Worm (Caenorhabditis elegans) whole organism, L4/young adult: Measurements from ENCODE around the gene srd-43.
A peak's percentile ranks its signal among the peaks of the same experiment; 100 is the strongest.

Experiments used
- W03F9.2 ChIP-seq: fragments of 150-350 bp; optimal IDR thresholded peaks from 2 replicates; lab custom pipeline; 2014; ENCODE audit warnings: missing biosample characterization, missing genetic modification characterization
- dao-5 ChIP-seq: sonication (generic microtip); optimal IDR thresholded peaks from 2 replicates; lab custom pipeline; 2016; ENCODE audit warnings: missing genotype, missing genetic modification characterization, moderate library complexity, missing compliant biosample characterization
- him-1 ChIP-seq: sonication (generic microtip); optimal IDR thresholded peaks from 2 replicates; lab custom pipeline; 2016; ENCODE audit warnings: missing genotype, missing genetic modification reagents, missing genetic modification characterization, missing compliant biosample characterization

srd-43 gene

DNA sequence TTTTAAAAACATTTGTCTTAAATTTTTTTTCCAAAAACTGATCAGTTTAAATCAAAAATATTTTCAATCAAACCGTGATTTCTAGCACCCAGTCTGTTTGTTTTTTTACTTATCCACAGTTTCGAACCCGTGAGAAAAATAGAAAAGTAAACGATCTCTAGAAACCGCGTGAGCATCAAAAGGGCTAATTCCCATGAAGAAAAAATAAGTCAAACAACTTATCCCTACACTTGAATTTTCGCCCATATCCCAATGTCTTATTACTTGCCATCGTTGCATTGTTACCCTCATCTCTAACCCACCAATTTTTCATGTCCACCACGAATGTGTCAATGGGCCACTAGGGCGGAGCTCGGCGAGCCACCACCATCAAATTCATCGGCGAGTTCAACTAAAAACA lies 32.1 kb upstream of the srd-43 start, which contains the start of gene ptr-24:
Gene ptr-24, plus strand, starts transcription at position 301 of the 400 bp plus-strand sequence.
- no peak for TF ChIP-seq dao-5 (tag; lab: Kevin White, UChicago)
- TF ChIP-seq W03F9.2 (tag; lab: Kevin White, UChicago): no peak
- TF ChIP-seq him-1: no peak

DNA sequence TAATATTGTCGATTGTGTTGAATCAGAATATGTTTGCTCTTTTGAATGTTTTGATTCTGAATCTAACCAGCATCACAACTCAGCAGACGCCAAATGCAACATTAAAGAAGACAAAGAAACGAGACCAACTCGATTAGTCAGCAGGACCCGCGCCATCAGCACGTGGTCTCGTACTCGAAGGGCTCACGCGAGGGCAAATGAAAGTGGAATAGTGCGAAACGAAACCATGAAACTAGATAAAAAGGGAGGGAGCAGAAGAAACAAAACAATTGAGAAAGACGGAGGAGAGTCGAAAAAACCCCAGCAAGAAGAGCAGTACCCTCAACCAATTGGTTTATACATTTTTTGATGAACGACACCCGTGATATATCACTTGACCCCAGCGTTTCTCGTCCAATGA lies 31.4 kb upstream of the srd-43 start:
- TF ChIP-seq him-1: no peak
- TF ChIP-seq W03F9.2 (tag; lab: Kevin White, UChicago): no peak
- TF ChIP-seq dao-5 (tag; lab: Kevin White, UChicago): no peak

DNA sequence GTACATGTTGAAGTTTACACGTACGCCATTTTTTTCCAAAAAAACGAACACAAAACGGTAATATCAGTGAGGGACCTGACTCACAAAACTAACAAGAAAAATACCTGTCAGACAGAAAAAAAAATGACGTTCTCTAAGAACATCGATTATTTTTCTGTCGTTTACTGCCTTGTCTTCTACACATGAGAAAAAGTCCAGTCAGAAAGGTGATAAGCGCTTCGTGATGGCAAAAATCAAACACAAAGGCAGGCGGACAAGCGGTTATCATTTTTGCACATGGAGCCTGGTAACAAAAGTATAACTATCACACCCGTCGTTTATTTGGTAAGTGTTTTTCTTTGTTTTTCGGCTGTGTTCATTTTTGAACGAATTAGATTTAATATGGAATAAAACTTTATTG lies 28.2 kb upstream of the srd-43 start, which contains the start of gene F46G10.4:
Gene F46G10.4, plus strand, starts transcription at position 212 of the 400 bp plus-strand sequence.
- no peak for TF ChIP-seq dao-5 (tag; lab: Kevin White, UChicago)
- TF ChIP-seq W03F9.2 (tag; lab: Kevin White, UChicago): peak; percentile 13

DNA sequence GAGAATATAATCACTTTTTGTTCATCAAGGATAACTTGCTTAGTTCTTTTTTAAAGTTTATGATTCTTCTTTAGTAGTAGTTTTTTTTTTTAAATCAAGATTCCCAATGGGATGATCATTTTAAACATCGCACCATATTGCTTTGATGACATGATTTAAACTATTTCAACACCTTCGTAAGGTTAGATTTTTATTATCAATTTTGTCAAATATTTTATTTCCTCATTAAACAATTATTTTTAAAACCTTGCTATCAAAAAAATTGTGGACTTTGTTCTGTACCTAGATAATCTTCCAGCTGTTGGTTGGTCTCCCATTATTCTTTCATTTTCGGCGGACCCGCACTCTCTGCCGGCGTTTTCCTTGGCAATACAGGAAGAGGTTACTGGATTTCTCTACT lies 25.7 kb upstream of the srd-43 start, which contains the start of gene sir-2.3:
Gene sir-2.3, plus strand, starts transcription at position 301 of the 400 bp plus-strand sequence.
- no peak for TF ChIP-seq dao-5 (tag; lab: Kevin White, UChicago)
- no peak for TF ChIP-seq W03F9.2 (tag; lab: Kevin White, UChicago)
- TF ChIP-seq him-1: no peak

DNA sequence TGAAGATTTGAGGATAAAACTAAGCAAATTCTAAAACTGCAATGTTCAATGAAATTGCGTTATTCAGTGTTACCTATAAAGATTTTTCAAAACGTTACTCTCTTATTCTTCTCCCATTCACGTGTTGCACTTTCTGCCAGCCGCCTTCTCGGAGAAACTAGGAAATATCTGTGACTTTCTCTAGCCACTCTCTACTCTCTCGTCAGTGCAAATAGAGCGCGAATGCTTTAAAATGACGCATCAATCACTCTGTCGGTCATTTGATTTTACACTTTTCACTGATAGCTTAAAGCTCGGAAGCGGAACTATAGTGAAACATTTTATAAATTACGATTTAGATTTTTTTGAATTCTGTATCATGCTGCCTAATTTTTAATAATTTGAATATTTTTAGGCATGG lies 23.2 kb upstream of the srd-43 start:
- TF ChIP-seq W03F9.2 (tag; lab: Kevin White, UChicago) (peak; percentile 63), dao-5 (tag; lab: Kevin White, UChicago) (no peak)

DNA sequence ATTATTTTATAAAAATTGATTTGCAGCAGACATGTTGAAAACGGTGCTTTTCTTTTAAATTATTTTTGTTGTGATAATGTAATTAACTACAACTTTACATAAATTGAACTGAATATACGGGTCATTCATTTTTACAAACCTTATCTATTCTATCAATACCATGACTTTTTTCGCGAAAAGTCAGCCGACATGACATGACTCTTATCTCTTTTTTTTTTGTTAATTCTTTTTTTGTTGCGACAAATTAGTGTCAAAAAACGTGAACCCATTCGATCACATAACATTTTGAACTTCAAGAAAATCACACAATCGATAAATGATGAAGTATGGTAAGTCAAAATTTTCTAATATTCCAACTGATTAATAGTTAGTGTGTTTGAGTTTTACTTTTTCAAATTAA lies 22.4 kb upstream of the srd-43 start, which contains the start of gene sir-2.2:
Gene sir-2.2, plus strand, starts transcription at position 34 of the 400 bp plus-strand sequence.
- TF ChIP-seq him-1 (no peak), dao-5 (tag; lab: Kevin White, UChicago) (no peak), W03F9.2 (tag; lab: Kevin White, UChicago) (no peak)

DNA sequence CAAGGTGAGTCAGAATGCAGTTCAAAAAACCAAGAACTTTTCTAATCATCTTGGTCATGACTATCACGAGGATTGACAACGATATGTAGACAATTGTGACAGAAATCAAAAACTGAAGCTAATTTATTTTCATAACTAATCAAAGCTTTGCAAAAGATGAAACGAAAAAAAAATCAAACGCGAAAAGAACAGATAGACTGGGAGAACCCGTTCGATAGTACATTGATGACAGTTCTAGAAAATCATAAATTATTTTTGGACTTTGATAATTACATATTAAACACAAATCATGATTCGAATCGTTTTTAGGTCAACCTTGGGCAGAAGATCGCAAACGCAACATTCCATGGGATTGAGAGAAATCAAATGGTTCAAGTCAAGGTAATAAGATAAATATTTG lies 19.4 kb upstream of the srd-43 start:
- no peak for TF ChIP-seq dao-5 (tag; lab: Kevin White, UChicago)
- no peak for TF ChIP-seq W03F9.2 (tag; lab: Kevin White, UChicago)
- no peak for TF ChIP-seq him-1

DNA sequence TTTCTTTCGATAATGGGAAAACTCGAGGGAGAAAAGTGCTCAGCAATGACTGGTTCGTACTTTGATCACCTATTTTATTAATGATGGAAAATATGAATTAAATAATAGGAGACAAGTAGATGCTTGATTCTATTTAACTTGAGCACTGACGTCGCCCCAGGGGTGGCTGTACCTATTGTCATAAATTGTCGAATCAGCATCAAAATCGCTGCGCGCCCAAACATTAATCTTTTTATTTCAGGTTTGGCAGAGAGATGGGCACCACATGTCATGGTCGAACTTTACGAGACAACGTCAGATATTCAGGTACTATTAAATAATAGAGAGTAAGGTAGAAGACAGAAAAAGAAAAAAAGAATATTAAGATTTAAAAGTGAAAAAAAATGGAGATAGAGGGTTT lies 18.7 kb upstream of the srd-43 start:
- TF ChIP-seq him-1 (no peak), dao-5 (tag; lab: Kevin White, UChicago) (no peak), W03F9.2 (tag; lab: Kevin White, UChicago) (no peak)

DNA sequence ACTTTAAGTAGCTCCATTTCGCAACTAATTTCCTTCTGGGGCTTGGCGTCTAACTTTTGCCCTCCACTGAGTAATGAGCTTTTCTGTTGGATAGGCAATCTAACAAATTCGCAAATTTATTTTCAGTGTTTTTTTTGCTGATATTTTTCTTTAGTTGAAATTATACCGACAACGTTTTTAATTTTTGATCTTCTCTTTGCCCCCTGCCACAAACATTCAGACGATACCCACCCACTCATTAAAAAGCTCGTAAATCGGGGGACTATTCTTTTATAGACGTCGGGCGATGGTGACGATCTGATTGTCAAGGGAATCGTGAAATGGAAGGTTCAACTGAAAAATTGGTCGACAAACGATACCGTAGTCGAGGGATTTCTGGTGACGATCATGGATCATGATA lies 18.1 kb upstream of the srd-43 start:
- TF ChIP-seq him-1: no peak
- no peak for TF ChIP-seq dao-5 (tag; lab: Kevin White, UChicago)
- TF ChIP-seq W03F9.2 (tag; lab: Kevin White, UChicago): no peak

DNA sequence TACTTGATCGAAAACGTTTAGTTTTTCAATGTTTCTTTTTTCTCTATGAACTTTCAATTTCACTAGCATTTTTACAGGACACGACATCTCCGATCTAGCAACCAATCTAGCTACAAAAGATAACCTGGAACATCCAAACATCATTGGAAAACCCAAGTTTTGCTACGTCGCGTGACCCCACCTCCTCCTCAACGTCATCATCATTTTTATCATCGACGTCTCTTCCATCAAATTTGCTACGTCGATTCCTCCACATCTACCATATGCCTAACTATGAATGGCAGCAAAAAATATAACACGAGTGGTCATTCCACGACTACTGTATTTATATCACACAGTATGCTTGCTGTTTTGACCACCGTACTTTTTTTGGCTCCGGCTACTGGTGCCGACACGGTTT lies 17.2 kb upstream of the srd-43 start, which contains the start of gene F46G10.2:
Gene F46G10.2, plus strand, starts transcription at position 78 of the 400 bp plus-strand sequence.
- TF ChIP-seq W03F9.2 (tag; lab: Kevin White, UChicago): no peak
- TF ChIP-seq him-1: no peak
- no peak for TF ChIP-seq dao-5 (tag; lab: Kevin White, UChicago)

DNA sequence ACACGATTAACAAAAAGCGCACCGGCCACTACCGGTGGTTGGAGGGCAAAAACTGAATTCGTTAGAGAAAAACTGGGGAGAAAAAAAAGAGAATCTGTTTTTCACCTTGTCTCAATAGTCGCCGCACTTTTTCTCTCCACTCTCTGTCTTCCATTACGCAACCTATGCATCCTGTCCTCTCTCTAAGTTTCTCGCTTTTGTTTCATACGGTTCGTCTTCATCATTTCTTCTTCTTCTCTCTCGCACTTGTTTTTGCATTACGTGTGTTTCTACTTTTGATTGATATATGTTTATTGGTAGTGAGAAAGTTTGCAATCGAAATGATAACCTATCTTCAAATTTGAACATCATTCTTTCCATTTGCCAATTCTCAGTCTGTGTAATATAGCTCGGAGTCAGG lies 14.9 kb upstream of the srd-43 start:
- TF ChIP-seq him-1 (no peak), dao-5 (tag; lab: Kevin White, UChicago) (no peak), W03F9.2 (tag; lab: Kevin White, UChicago) (no peak)

DNA sequence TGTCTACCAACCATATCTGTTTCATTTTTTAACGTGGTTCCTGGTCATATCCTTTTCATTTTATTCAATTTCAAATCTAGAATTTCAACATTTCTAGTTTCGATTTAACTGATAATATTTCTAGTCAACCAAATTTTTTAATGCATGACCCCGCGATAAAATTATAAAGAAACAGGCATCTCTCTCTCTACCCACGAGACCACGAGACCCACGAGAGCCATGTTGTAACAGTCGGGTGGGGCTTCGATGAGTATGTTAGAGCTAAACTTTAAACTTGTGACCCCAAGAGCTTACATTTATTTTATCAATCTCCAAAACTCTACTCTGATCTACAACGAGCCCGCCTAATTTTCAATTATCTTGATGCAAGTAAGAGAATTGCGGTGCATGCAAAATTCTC lies 12.7 kb upstream of the srd-43 start:
- TF ChIP-seq W03F9.2 (tag; lab: Kevin White, UChicago) (no peak), dao-5 (tag; lab: Kevin White, UChicago) (no peak), him-1 (no peak)

DNA sequence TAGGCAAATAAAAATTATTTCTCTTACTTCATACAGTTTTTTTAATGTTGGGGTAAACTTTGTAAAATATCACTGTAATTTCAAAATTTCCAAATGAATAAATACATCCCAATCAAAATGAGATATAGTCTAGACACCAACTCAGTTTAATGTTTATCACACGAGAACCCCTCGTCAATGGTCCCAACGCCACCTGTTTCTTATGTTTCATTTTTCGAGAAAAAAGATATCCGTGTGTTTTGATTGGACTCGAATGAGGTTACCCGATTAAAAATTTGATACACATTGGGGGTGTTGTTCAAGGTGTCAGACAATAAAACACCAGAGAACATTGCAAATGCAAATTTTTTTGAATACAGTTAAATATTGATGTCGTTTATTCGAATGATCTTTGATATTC lies 11.9 kb upstream of the srd-43 start:
- TF ChIP-seq dao-5 (tag; lab: Kevin White, UChicago) (no peak), him-1 (no peak), W03F9.2 (tag; lab: Kevin White, UChicago) (no peak)

DNA sequence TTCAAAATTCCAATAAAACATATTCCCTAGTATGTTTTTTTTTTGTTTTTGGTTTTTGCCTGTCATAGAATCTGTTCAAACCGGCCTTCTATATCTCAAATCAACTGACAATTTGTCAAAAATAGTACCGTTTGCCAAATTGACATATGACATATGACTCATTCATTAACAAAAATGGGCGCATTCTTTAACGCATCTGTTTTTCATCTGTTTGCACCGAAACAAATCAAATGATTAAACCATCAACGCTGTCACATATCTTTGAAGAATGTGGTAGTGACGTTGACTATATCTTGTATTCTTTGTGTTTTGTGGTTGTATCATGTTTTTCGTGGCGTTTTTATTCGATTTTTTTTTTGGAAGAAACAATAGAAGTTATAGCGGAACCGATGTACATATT lies 9.4 kb upstream of the srd-43 start:
- TF ChIP-seq him-1 (no peak), dao-5 (tag; lab: Kevin White, UChicago) (no peak), W03F9.2 (tag; lab: Kevin White, UChicago) (no peak)
